Worm (Caenorhabditis elegans) whole organism, dauer: Measurements from ENCODE around the gene str-96.
"Not testable (repeated sequence)": the region's sequence is repeated elsewhere in the genome, so short reads cannot be mapped to it uniquely, and the experiment has no call there.

Experiments
- unc-62 ChIP-seq: sonication (generic microtip); optimal IDR thresholded peaks from 2 replicates; lab custom pipeline; 2017; ENCODE audit warnings: missing biosample characterization, missing genetic modification reagents, missing genetic modification characterization

Gene str-96

DNA sequence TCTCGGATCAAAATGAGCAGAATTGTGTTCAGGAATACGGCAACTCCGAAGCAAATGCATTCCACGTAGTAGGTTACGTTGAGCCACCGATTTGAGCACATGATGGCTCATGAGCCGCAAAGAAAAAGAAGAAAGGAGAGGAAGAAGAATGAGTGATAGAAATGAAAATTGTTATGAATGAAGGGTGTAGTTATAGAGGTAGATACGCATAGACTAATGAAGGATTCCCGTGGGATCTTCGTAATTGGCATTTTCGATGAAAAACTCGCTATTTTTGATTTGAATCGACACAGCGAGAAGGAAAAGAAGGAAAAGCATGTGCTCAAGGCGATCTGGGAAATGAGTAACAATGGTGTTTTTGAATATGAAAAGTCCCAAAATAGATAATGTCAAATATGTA is at the start of gene str-96:
Gene str-96 (minus strand): TSS at position 101 of the 400 bp plus-strand sequence.
- TF ChIP-seq unc-62 (GFP tag; lab: Kevin White, UChicago), result no peak

DNA sequence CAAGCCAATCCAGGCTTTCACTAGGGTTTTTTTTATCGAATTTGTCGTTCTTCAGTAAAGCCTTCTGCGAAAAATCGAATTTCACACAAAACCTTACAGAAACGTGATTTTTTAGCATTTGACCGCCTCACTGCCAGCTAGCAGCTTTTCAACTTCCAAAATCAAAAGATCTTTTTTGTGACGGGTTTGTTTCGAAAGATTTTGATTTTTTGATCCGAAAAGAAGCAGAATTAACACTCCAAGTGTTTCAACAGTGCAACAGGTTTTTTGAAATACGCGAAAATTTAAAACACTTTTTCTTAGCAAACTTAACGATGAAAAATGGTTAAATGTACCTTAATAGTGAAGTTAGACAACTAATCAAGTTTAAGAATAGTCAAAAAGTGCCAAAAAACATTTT is 47.6 kb upstream of the str-96 start, which contains the start of gene clec-229:
Gene clec-229 (minus strand): TSS at position 101 of the 400 bp plus-strand sequence.
- no peak for TF ChIP-seq unc-62 (GFP tag; lab: Kevin White, UChicago)

DNA sequence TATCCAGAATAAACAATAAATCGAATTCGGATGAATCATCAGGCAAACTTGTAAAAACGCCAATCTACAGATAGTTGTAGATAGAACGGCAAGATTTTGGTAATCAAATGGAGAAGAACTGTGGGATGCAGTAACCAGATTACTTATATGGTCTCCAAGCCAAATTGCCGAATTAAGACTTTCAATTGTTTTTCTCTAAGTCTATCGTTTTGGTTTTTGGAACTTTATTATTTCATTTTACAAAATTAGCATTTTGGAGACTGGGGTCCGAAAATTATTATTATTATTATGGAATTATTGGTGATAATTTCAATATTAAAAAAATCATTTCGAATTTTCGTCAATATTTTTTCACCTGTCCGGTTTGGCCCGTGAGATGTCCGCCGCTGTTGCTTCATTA is 45.6 kb upstream of the str-96 start, which contains the start of gene clec-228:
Gene clec-228 (minus strand): TSS at position 101 of the 400 bp plus-strand sequence.
- no peak for TF ChIP-seq unc-62 (GFP tag; lab: Kevin White, UChicago)

DNA sequence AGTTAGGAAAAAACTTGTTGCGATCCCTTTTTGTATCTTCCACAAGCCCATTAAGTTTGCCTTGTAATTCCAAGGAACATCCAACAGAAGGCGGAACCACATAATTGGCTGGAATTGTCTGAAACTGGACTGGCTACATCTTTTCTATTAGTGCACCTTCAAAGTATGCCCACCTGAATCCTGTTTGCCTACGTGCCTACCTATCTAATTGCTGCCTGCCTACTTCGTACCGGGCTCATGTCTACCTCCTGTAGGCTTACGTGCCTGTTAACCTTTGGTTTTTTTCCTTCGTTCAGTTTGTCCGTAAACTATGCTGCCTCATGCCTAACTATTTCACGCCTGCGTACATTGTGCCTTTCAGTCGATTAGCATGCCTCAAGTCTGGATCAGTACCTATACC is 43.6 kb upstream of the str-96 start, which contains the start of gene wrt-7:
Gene wrt-7 (minus strand): TSS at position 101 of the 400 bp plus-strand sequence.
- TF ChIP-seq unc-62 (GFP tag; lab: Kevin White, UChicago), result no peak

DNA sequence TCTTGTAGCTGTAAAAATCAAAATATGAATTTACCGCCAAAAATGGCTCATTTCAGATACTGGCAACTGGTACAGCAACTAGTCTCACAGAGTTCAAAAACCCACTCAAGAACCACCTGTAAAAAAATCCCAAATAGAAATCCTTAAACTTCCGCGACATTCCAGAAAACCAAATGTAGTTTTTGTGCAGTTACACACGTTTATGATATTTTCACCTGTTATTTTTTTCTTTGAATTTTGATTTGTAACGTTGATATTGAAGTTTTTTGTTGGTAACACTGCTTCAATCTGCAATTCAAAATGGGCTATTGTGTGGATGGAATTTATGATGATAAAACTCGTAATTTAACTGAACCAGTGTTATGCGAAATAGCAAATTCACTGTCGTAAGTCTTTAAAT is 39.1 kb upstream of the str-96 start, which contains the start of gene srw-113:
Gene srw-113 (plus strand): TSS at position 301 of the 400 bp plus-strand sequence.
- TF ChIP-seq unc-62 (GFP tag; lab: Kevin White, UChicago), result no peak

DNA sequence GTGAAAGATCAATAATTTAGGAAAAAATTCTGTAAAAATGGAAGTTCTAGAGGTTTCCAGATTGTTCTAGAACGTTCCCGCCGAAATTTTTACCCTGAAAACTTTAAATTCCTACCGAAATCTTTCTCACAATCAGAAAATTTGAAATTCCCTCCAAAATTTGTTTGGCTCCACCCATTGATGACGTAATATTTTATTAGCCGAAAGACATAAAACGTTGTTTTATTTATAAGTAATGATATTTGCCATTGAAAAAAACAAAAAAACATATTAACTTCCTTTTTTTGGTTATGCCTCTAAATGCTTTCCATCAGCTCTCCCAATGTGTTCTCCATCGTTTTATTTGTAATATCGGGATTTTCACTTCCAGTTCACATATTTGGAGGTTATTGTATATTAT is 36.5 kb upstream of the str-96 start, which contains the start of gene srh-295:
Gene srh-295 (plus strand): TSS at position 301 of the 400 bp plus-strand sequence.
- no peak for TF ChIP-seq unc-62 (GFP tag; lab: Kevin White, UChicago)

DNA sequence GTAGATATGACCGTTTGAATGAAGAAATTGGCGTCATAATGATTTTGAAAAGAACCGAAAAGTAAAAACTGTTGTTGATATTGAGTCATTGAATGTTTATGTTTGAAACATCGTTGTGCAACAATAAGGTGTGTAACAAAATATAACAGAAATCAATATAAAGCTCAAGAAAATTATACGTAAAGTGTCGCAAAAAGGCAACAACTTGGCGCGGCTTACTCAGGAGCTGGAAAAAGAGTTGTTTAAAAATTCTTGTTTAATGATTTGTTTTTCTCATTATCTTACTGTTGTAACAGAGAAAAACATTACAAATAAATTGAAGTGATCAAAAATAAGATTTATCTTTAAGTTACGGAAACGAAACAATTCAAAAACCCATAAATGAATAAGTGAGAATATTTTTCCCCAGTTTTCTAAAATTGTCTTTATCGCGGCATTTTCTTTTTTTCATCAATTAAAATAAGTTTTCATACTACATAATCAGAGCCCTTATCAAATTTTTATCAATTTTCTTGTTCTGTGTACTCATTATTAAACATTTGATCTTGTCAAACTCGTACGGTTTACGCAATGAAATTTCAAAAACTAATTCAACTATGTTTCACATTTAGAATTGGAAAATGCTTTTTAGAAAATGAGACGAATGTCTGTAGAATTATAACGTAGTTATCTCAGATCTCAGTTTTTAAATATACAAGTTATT is 34.1 kb upstream of the str-96 start, which contains the start of gene ZK1037.6:
Gene ZK1037.6 (minus strand): TSS at position 51 of the 703 bp plus-strand sequence.
- no peak for TF ChIP-seq unc-62 (GFP tag; lab: Kevin White, UChicago)

DNA sequence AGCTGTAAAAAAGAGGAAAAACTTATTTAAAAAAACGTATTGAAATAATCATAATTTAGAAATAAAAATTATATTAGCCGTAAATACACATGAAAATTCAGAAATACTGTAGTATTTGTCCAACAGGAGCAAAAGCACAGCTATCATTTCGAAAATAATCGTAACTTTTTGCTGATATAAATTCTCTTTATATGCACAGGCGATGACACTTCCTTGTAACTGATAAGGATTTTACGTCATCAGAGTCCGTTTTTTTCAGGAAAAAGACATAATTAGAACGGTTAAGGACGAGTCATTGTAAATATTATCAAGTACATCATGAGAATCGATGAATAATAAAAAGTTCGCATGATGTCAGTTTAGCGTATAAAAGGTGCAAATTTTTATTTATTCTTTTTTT is 29.7 kb upstream of the str-96 start:
- TF ChIP-seq unc-62 (GFP tag; lab: Kevin White, UChicago), result no peak

ce11 chrV:15322653-15323052 is 28.9 kb upstream of the str-96 start, which contains the start of gene nhr-247:
TSS of gene nhr-247 (plus strand) at chrV:15322982.
- TF ChIP-seq unc-62 (GFP tag; lab: Kevin White, UChicago), result not testable (repeated sequence)

DNA sequence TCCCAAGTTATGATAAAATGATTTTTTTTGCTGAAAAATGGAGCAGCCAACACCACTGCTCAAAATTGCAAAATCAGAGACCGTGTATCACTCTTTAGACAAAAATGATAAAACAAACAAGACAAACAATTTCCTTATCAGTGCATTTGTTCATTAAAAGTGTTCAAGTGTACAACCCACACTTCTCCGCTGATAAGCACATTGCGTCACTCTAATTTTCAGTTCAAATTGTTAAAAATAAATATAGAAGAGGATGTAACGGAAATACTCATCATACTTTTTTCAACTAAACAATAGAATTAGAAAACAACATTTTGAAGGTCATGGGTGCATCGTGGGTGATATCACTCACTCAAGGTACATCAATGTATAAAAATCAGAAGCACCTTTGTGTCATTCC is 24.9 kb upstream of the str-96 start, which contains the start of gene nhr-291:
Gene nhr-291 (plus strand): TSS at position 324 of the 400 bp plus-strand sequence.
- no peak for TF ChIP-seq unc-62 (GFP tag; lab: Kevin White, UChicago)

DNA sequence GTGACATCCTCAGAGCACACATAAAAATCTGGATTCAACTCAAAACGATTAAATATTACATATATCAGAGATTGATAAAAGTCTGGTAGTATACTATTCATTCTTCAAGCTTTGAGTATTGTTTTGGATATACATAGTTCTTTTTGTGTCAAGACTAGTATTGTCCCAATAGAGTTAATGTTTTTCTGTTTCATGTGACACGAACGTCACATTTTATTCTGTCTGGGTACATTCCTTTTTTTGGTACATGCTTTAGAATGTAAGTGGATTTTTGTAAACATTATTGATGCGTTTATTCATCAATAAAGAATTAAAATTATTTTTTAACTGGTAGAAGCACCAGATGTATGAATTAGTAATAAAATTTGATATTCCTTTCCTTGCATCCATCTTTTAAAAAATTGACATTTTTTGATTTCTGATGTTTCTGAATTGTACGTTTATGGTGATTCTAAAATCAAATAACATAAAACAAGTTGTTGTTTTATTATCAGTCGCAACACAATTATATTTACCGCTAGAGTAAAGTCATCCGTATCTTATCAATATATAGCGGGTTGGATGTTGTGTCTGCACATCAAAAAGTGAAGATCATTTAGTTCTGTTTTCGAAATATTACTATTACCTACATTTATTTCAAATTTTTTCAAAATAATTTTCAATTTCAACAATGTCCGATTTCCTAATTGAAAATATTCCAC is 22.2 kb upstream of the str-96 start, which contains the start of the genes srt-22 and nhr-246:
Gene srt-22 (minus strand): TSS at position 101 of the 701 bp plus-strand sequence.
Gene nhr-246 (plus strand): TSS at position 651 of the 701 bp plus-strand sequence.
- no peak for TF ChIP-seq unc-62 (GFP tag; lab: Kevin White, UChicago)

DNA sequence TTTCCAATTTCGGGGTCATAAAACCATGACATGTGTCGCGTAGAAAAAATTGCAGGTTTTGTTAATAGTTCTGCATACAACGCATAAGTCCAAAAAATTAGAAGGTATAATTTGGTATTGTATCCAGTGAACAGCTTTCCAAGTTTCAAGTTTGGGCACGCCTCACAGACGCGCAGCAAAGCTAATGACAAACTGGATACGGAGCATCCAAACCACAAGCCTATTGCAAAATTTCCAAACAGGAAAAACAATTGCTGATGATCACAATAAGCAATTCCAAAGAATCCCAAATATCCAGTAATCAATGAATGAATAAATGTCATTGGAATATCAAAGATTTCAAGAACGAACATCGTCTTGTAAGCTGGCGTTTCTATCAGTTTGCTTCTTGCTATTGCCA is 19.8 kb upstream of the str-96 start:
- TF ChIP-seq unc-62 (GFP tag; lab: Kevin White, UChicago), result no peak

- no peak for TF ChIP-seq unc-62 (GFP tag; lab: Kevin White, UChicago)
These were observed 17.0 kb upstream of the str-96 start, which contains the start of gene irld-62 for ce11 chrV:15310780-15311179. TSS of gene irld-62 (plus strand) at chrV:15311080.

- no peak for TF ChIP-seq unc-62 (GFP tag; lab: Kevin White, UChicago)
These were observed 15.2 kb upstream of the str-96 start, which contains the start of gene srz-10 for ce11 chrV:15309011-15309410. TSS of gene srz-10 (minus strand) at chrV:15309098.

ce11 chrV:15306745-15307144 is 13.0 kb upstream of the str-96 start, which contains the start of gene T26H8.4:
TSS of gene T26H8.4 (minus strand) at chrV:15306845.
- no peak for TF ChIP-seq unc-62 (GFP tag; lab: Kevin White, UChicago)
